Worm (Caenorhabditis elegans): ENCODE measurements around the gene R05C11.4.

R05C11.4 gene

DNA sequence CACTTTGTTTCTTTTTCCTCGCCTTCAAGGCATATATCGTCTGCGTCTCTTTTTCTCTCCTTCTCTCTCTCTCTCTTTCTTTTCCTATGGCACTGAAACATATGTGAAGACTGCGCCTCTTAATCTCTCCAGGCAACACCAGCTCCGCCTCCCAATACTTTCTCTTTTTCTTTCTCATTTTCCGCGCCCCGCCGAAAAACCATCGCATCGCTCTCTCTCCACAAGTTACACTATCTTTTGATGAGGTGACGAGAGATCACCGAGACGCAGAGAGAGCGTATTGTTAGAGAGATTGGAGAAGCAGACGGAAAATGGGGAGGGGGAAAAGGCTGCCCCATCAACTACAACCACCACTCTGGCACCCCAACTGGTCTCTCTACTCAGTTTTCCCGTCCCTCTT lies 2.5 kb upstream of the R05C11.4 start (continued):
- no peak for TF ChIP-seq hlh-26 (GFP tag; conservative IDR thresholded peaks at IDR 0.05)
- TF ChIP-seq mcd-1 (GFP tag; IDR thresholded peaks at IDR 0.05), result peak; percentile 50; the same call in 1 of the 2 replicates
- TF ChIP-seq lin-35 (GFP tag; optimal IDR thresholded peaks at IDR 0.05), result no peak
- TF ChIP-seq dpff-1 (tag; optimal IDR thresholded peaks at IDR 0.05), result no peak
- TF ChIP-seq bed-2 (GFP tag; IDR thresholded peaks at IDR 0.05), result no peak
- TF ChIP-seq repo-1 (tag; optimal IDR thresholded peaks at IDR 0.05), result no peak
- no peak for TF ChIP-seq ceh-100 (GFP tag; IDR thresholded peaks at IDR 0.05)
- no peak for TF ChIP-seq ZK185.1 (tag; optimal IDR thresholded peaks at IDR 0.05; ENCODE audit: poor library complexity, severe bottlenecking)
- TF ChIP-seq him-1 (tag; optimal IDR thresholded peaks at IDR 0.05), result no peak
- TF ChIP-seq lin-26 (GFP tag; IDR thresholded peaks at IDR 0.05), result no peak
- no peak for TF ChIP-seq F57A8.1 (GFP tag; optimal IDR thresholded peaks at IDR 0.05)
- no peak for TF ChIP-seq F52B5.7 (tag; optimal IDR thresholded peaks at IDR 0.05)
- no peak for TF ChIP-seq nhr-120 (GFP tag; IDR thresholded peaks at IDR 0.05)
- TF ChIP-seq egl-18 (GFP tag; IDR thresholded peaks at IDR 0.05), result no peak
- TF ChIP-seq nhr-27 (tag; optimal IDR thresholded peaks at IDR 0.05), result no peak
- TF ChIP-seq chd-7 (tag; optimal IDR thresholded peaks at IDR 0.05), result peak; percentile 18
- peak; percentile 36 for TF ChIP-seq ztf-26 (tag; optimal IDR thresholded peaks at IDR 0.05)
- no peak for TF ChIP-seq madf-8 (GFP tag; conservative IDR thresholded peaks at IDR 0.05)
- no peak for TF ChIP-seq lin-54 (GFP tag; optimal IDR thresholded peaks at IDR 0.05)
- no peak for TF ChIP-seq snpc-3.4 (tag; optimal IDR thresholded peaks at IDR 0.05)
- no peak for TF ChIP-seq mel-28 (tag; optimal IDR thresholded peaks at IDR 0.05; ENCODE audit: borderline replicate concordance)
- no peak for TF ChIP-seq ztf-25 (GFP tag; IDR thresholded peaks at IDR 0.05)
- no peak for TF ChIP-seq rcor-1 (GFP tag; IDR thresholded peaks at IDR 0.05)
- TF ChIP-seq ceh-79 (tag; optimal IDR thresholded peaks at IDR 0.05), result no peak
- TF ChIP-seq lin-40 (tag; optimal IDR thresholded peaks at IDR 0.05), result peak; percentile 76
- peak; percentile 21 for TF ChIP-seq somi-1 (GFP tag; optimal IDR thresholded peaks at IDR 0.05)
- no peak for TF ChIP-seq rec-8 (tag; optimal IDR thresholded peaks at IDR 0.05)
- no peak for TF ChIP-seq F37B4.10 (GFP tag; IDR thresholded peaks at IDR 0.05)
- TF ChIP-seq nfyb-1 (GFP tag; IDR thresholded peaks at IDR 0.05), result peak; percentile 50; the same call in 1 of the 2 replicates
- TF ChIP-seq cebp-1 (GFP tag; IDR thresholded peaks at IDR 0.05), result no peak
- peak; percentile 58 for TF ChIP-seq cebp-1 (tag; optimal IDR thresholded peaks at IDR 0.05)
- TF ChIP-seq die-1 (tag; optimal IDR thresholded peaks at IDR 0.05), result no peak
- no peak for TF ChIP-seq hsf-1 (GFP tag; IDR thresholded peaks at IDR 0.05)
- TF ChIP-seq attf-5 (GFP tag; optimal IDR thresholded peaks at IDR 0.05), result peak; percentile 57
- TF ChIP-seq hmg-20 (GFP tag; IDR thresholded peaks at IDR 0.05), result no peak
- TF ChIP-seq ztf-6 (GFP tag; IDR thresholded peaks at IDR 0.05), result peak; percentile 20; the same call in 1 of the 2 replicates
- TF ChIP-seq T07F8.4 (tag; optimal IDR thresholded peaks at IDR 0.05), result no peak
- TF ChIP-seq K12H6.12 (tag; optimal IDR thresholded peaks at IDR 0.05), result peak; percentile 83

DNA sequence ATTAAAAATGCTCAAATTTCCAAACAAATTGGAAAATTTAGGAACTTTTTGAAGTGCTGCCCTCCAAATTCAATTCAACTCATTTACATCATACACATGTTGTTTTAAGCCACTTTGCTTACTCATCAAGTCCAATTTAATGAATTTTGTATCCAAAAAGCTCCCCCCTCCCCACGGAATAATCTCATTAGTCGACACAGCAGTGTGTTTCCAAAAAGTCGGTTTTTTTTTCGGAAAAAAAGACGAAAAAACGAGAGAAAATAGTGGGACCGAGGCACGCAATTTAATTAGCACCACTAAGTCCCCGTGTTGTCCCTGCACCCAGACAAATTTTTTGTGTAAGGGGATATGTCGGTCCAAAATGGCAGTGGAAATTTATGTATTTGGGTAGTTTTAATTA lies 1.0 kb downstream of the R05C11.4 start:
- TF ChIP-seq lin-35 (GFP tag; optimal IDR thresholded peaks at IDR 0.05) (peak in 1 of 3 experiments; percentile 34), egl-44 (GFP tag; IDR thresholded peaks at IDR 0.05) (no peak), efl-1 (GFP tag; optimal IDR thresholded peaks at IDR 0.05) (no peak)
